Fruit fly (Drosophila melanogaster) whole organism, embryonic: ENCODE results near the gene meso18E.

ENCODE experiments used
- btn ChIP-seq: fragments of 200-800 bp; sonication (Bioruptor generic); optimal IDR thresholded peaks from 2 replicates; lab custom pipeline; 2016; ENCODE audit warnings: missing biosample characterization, missing genetic modification characterization
- emc ChIP-seq: fragments of 200-800 bp; sonication (Bioruptor generic); optimal IDR thresholded peaks from 2 replicates; lab custom pipeline; 2016; ENCODE audit warnings: missing biosample characterization, missing genetic modification characterization

dm6 chrX:19717041-19717440 is 4.2 kb upstream of the meso18E start:
- TF ChIP-seq emc: no peak
- TF ChIP-seq btn: no peak
